Fruit fly (Drosophila melanogaster): ENCODE data around the gene MED15.
A peak's percentile ranks its signal among the peaks of the same experiment; 100 is the strongest.

Gene MED15

DNA sequence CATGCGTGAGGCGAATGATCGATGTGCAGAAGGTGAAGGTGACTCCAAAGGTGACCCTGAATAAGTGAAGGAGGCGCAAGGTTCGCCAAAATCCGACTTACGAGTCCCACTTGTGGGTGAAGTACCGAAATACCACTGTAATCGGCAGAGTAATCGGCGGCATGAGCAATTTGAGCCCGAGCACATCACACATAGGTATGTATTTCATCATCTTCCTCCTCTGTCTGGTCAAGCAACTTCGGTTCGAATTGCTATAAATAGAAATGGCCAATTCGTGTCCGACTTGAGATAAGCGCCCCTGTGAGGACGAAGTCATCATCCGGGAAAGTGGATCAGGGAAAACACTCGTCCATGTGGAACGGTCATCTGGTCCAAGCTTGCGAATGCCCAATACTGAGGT is 14.4 kb downstream of the MED15 start:
- TF ChIP-seq CG17801 (GFP tag; optimal IDR thresholded peaks at IDR 0.05; ENCODE audit: partially characterized antibody): no peak

DNA sequence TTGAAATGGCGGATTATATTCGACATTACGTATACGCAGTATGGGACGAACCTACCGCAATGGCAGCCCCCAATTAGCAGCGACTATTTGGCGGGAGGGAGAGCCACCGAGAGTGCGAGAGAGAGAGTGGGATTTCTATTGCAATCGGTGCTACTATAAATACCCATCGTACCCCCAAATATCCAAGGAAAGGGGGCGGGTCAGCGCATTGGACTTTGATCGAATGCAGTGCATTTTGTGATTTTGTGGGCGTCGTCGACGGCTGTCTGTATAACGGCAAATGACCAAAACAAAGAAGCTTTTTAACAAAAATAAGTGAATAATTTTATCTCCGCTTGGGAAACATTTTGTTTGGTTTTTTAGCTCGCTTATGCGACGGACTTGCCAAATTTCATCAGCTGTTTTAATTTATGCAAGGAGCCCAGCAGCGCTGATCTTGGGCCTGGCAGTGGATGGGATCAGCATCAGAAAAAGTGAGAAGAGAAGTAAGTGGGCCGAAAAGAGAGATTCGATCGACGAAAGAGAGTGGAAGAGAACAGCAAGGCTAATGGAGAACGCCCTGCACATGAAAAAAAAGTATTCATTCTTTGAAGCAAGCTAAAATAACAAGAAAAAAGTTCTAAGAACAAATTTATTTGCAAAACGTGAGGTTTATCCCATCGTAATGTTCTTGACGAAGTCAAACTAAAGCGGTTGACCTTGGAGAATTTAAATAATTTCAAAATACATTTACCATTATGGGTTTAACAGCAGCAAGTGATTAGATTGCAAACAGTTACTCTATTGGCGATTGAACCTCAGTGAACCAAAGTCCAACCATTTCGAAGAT is 15.1 kb downstream of the MED15 start:
- no peak for TF ChIP-seq CG17801 (GFP tag; optimal IDR thresholded peaks at IDR 0.05; ENCODE audit: partially characterized antibody)

DNA sequence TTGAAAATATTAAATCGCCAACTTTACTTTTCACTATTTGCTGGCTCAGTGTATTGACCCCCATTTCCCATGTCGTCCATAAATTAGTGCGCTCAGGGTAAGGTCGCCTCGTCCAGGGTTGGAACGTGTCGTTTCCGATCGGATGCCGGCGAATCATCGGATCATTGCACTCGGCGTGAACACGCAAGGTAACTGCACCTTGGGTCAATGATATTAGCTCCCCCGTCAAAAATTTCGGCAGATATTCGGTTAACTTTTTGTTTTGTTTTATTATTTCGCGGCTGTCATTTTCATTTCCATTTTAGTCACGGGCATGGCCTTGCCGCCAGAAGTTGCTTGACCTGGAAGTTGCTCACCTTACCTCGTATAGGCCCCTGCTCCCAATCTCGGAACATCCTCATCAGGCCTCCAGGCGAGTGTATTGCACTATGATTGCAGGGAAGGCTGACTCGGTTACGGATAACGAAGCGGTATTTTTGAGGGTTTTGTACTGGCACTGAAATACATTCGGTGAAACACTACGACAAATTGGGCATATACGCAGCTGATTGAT is 15.8 kb downstream of the MED15 start:
- TF ChIP-seq CG17801 (GFP tag; optimal IDR thresholded peaks at IDR 0.05; ENCODE audit: partially characterized antibody): no peak

DNA sequence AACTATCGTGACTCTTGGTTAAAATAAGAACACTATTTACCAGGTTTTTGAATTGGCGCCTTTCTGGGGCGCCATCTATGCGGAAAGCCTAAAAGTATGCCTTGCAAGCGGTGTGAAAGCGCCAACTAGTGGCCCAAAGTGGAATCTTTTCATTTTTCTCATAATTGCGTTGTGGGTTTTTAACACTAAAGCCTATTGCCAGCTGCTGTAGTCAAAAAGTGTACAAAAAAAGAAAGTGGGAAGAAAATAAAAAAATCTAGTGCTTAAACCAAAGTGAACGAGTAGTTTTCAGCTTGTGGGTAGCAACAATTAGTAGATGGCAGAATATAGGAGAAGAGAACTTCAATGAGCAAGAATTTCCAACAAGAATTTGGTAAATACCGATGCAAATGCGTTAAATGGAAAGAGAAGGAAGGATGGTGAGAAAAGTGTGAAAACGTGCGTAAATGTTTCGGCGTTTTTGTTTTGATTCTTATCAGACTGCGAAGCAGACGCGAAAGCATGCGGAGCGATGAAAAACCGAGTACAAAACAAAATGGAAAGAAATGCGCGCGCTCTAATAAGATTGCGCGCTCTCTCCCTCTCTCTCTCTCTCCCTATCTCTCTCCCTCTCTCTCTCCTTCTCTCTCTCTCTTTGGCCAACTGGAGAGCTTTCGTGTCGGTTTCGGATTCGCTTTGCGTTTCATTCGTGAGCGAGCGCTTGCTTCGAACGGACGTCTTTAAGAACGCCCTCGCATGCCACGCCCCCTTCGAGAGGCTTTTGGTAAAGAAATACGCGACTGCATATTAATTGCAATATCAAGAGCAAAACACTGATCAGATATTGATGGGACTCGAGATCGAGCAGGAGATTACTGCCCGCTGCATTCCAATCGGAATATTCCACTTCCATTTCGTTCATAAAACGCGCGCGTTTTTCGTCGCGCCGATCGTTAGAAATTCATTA is 17.6 kb downstream of the MED15 start:
- TF ChIP-seq CG17801 (GFP tag; optimal IDR thresholded peaks at IDR 0.05; ENCODE audit: partially characterized antibody): peak; percentile 91

DNA sequence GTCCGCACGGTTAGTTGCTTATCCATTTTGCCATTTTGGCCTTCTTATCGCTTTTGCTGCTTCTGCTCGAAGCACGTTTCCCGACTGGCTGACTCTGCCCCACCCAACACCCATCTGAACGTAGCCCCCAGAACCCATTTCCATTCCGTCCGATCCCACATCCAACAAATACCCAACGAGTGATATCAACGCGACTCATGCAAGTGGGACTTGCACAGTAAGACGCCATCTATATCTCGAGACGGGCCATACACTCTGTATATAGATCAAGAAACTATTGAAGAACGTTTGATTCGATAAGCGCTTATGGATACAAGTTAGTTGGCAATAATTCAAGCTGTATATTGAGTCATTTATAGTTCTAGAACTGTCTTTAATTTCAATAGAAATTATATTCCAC is 19.4 kb downstream of the MED15 start:
- TF ChIP-seq CG17801 (GFP tag; optimal IDR thresholded peaks at IDR 0.05; ENCODE audit: partially characterized antibody): no peak

DNA sequence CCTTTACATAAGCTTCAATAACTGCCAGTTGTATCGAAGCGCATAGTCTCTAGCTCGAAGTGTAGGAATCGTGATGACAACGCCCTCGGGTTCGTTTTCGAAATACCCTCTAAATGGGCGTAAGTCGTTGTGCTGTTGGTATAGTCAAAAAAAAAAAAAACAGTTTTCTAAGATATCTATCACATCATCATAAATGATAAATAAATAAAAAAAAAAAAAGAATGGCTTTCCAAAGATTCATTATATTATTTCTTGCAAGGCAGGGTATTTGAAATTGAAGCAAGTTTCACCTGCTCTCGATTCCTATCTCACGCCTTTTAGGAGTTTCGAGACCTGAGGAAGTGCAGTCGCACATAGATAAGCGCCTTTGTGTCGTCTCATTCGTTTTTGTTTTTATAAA is 20.5 kb downstream of the MED15 start:
- peak; percentile 21 for TF ChIP-seq CG17801 (GFP tag; optimal IDR thresholded peaks at IDR 0.05; ENCODE audit: partially characterized antibody)

DNA sequence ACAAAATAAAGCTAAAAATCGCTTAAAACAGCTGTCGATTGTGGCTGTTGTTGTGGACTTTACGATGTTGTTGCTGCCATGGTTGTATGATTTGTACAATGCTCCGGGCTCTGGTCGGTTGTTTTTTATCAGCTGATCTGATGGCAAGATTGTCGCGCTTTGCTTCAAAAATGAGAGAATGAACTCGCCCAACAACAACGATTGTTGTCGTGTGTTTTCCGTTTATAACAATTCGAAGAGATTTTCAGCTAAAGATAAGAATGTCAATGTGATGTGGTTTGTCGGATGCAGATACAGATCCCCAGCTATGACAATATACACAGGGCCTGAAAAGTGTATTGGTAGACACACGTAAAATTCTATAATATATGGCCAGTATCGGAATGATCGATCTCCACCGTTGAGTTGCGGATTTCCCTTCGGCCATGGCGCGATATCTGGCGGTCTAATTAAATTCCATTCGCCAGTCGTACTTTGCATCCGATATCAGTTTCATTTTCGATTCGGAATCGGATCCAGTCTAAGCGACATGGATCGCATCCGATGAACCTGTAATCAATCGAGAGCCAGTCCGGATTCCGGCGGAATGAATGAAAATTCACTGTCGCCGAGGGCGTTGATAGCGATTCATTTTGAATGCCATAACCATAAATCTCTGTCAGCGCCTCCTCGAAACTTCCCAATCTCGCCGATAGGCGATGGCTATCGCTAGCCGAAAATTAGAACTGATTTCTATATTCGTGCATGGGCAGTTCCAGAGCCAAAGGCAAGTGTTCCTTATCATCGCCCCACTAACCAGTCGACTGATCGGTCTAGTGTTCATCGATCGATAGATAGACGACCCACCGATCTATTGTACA is 22.8 kb downstream of the MED15 start:
- TF ChIP-seq CG17801 (GFP tag; optimal IDR thresholded peaks at IDR 0.05; ENCODE audit: partially characterized antibody): no peak

DNA sequence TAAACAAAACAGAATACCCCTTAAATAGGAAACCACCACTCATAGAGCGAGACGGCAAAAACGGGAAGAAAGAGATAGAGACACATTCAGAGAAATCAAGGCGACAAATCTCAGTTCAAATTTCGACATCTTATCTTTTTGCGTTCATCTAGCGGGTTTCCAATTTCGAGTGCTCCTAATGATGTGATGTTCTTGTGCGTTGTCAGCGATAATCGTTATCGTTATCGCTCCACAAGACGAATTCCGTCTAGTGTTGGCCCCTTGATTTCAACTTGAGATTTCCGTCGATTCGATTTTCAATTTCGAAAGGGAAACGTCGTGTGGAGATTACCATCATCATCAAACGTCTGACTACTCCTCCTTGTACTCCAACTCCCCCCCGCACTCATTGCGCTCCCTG is 23.6 kb downstream of the MED15 start:
- no peak for TF ChIP-seq CG17801 (GFP tag; optimal IDR thresholded peaks at IDR 0.05; ENCODE audit: partially characterized antibody)

DNA sequence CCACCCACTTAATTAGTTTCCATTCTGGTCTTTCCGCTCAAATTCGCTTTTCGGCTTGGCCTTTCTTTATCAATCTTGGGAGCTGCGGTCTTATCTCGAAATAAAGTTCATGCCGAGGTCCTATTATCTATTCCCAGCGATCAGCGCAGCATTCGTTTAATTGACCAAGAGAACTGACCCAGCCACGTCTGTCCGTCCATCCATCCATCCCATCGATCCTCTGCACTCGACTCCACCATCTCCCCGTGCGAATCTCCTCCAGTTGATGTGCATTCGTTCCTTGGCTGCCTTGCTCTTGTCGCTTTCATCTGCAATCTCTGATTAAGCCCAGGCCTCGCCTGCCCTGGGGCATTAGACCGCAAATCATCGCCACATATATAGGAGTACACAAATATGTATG is 24.0 kb downstream of the MED15 start:
- TF ChIP-seq CG17801 (GFP tag; optimal IDR thresholded peaks at IDR 0.05; ENCODE audit: partially characterized antibody): no peak

DNA sequence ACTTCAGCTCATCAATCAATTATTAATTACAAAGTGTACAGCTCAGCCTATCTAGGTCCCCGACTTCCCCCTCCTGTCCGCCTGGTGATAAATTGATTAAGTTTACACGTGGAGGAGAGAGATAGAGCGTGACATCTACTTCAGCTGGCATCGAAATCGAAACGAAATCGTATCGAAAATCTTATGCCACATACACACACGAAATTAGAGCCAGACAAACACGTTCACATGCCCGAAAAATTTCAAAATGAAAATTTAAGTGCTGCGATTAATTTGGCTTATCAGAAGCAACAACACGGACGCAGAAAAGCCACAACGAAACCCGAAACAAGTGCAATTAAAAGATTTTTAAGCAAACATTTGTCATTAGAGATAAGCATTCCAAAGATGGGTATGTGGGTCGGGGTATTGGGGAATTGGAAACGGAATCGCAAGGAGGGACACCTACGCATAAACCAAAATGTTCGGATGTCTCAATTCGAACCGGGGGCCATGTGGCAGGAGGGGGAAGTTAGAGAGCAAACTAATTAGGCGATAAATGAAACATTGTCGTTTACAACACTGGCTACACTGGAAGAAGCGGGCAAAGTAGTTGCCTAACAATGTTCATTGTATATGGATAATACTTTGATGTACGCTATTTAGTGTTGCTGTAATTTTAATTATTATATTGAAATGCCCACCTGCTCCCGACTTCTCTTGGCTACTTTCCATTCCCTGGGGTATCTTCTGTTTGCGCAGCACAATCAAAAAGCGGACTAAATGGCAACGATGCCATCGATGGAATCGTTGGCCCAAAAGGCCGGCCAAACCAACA is 25.1 kb downstream of the MED15 start:
- TF ChIP-seq CG17801 (GFP tag; optimal IDR thresholded peaks at IDR 0.05; ENCODE audit: partially characterized antibody): no peak

DNA sequence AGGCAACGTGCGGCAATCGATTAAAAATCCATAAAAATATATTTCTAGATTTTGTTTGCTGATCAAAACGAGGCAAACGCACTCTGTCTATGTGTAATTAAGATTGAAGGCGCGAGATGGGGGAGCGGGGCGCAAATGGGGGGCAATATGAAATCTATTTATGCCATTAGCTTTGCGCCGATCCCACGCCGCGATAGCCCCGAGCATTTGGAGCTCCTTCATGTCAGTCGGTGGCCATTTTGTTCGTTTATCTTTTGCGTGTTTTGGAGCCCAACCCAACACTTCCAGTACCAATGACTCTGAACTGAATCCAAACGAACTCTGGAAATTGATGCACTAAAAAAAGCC is 25.6 kb downstream of the MED15 start:
- no peak for TF ChIP-seq CG17801 (GFP tag; optimal IDR thresholded peaks at IDR 0.05; ENCODE audit: partially characterized antibody)

DNA sequence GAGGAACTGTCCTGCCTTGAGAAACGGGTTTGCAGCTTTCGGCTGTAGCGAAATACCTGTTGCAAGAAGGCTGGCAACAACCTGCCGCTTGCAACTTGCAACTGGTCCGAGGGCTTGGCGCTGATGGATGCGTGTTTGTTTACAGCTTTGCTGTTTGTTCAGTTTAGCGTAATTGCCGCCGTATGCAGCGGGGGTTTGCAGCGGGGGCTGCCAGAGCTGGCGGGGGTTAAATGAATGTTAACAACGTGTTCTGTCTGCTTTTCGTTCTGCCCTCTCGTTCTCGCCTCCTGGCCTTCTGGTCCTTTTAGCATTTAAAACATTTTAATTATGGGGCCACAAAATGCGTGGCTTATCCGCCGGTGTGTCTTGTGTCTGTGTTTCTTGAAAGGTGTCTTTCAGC is 27.1 kb downstream of the MED15 start:
- no peak for TF ChIP-seq CG17801 (GFP tag; optimal IDR thresholded peaks at IDR 0.05; ENCODE audit: partially characterized antibody)

DNA sequence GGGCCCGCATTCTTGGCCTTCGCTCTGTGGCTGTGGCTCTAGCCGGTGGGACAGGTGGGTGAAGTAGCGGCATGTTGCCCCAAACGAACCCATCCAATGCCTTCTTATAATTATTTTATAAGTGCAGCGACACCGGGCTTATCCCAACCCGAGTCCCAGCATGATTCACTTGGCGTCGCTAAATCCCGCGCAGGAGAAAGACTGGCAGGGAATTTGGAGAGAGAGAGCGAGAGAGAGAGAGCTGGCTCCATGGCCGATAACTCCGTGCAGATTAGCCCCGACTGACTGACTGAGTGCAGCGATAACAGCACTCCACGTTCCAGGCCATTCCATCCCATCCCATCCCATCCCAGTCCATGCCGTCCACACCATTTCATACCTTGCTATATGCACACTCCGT is 28.8 kb downstream of the MED15 start:
- TF ChIP-seq CG17801 (GFP tag; optimal IDR thresholded peaks at IDR 0.05; ENCODE audit: partially characterized antibody): no peak

DNA sequence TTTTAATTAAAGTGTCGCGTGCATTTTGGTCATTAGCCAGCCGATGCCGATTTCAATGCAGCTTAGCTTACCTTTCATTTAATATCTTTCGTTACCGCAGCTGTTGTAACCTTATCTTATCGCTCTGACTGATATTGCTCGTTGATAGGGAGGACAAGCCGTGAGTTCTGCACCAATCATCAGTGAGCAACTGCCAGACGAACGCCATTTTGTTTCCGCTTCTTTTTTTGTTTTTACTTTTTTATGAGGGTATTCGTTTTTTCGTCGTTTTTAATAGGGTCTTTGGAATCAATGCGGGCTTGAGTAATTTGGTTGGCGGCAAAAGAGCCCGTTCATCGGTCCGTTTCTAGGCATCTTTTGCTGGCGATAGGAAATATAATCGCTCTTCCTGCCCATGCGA is 32.2 kb downstream of the MED15 start:
- TF ChIP-seq CG17801 (GFP tag; optimal IDR thresholded peaks at IDR 0.05; ENCODE audit: partially characterized antibody): no peak

Measured in ovary, adult (tissue).